Worm (Caenorhabditis elegans) whole organism, mixed stage, embryonic: Measurements from ENCODE around the gene srg-69.

ENCODE experiments used
- ces-1 ChIP-seq: fragments of 150-350 bp; optimal IDR thresholded peaks from 2 replicates; lab custom pipeline; 2014; ENCODE audit warnings: missing biosample characterization, missing genetic modification reagents, missing genetic modification characterization
- elt-1 ChIP-seq: sonication (generic microtip); optimal IDR thresholded peaks from 2 replicates; lab custom pipeline; 2017; ENCODE audit warnings: missing genetic modification characterization, mild to moderate bottlenecking, missing compliant biosample characterization, antibody characterized with exemption, moderate library complexity, borderline replicate concordance; ENCODE audit not compliant: insufficient read depth
- elt-3 ChIP-seq: fragments of 150-350 bp; optimal IDR thresholded peaks from 2 replicates; lab custom pipeline; 2014; ENCODE audit warnings: missing biosample characterization, missing genetic modification characterization
- flh-1 ChIP-seq: fragments of 200-800 bp; sonication (Bioruptor generic); optimal IDR thresholded peaks from 2 replicates; lab custom pipeline; 2018; ENCODE audit warnings: mild to moderate bottlenecking, missing genetic modification characterization, moderate library complexity, missing compliant biosample characterization
- lin-13 ChIP-seq: fragments of 150-350 bp; optimal IDR thresholded peaks from 2 replicates; lab custom pipeline; 2014; ENCODE audit warnings: missing biosample characterization, missing genetic modification characterization
- lsy-2 ChIP-seq: fragments of 150-350 bp; optimal IDR thresholded peaks from 2 replicates; lab custom pipeline; 2014; ENCODE audit warnings: missing biosample characterization, missing genetic modification characterization
- mab-5 ChIP-seq: fragments of 150-350 bp; optimal IDR thresholded peaks from 2 replicates; lab custom pipeline; 2014; ENCODE audit warnings: missing biosample characterization, missing genetic modification characterization
- mep-1 ChIP-seq: fragments of 150-350 bp; optimal IDR thresholded peaks from 2 replicates; lab custom pipeline; 2017; ENCODE audit warnings: missing biosample characterization, missing genetic modification reagents, missing genetic modification characterization, inconsistent platforms
- nhr-28 ChIP-seq: fragments of 150-350 bp; optimal IDR thresholded peaks from 2 replicates; lab custom pipeline; 2014; ENCODE audit warnings: missing biosample characterization, missing genetic modification characterization
- nhr-76 ChIP-seq: sonication (generic microtip); optimal IDR thresholded peaks from 2 replicates; lab custom pipeline; 2017; ENCODE audit warnings: missing biosample characterization, missing genetic modification characterization
- pha-4 ChIP-seq: fragments of 150-350 bp; optimal IDR thresholded peaks from 2 replicates; lab custom pipeline; 2018; ENCODE audit warnings: missing biosample characterization, missing genetic modification reagents, missing genetic modification characterization
- snpc-4 ChIP-seq: fragments of 150-350 bp; optimal IDR thresholded peaks from 2 replicates; lab custom pipeline; 2014; ENCODE audit warnings: missing biosample characterization, missing genetic modification characterization
- sptf-1 ChIP-seq: sonication (generic microtip); optimal IDR thresholded peaks from 2 replicates; lab custom pipeline; 2017; ENCODE audit warnings: mild to moderate bottlenecking, missing genetic modification characterization, moderate library complexity, missing compliant biosample characterization
- unc-62 ChIP-seq: fragments of 150-350 bp; optimal IDR thresholded peaks from 2 replicates; lab custom pipeline; 2014; ENCODE audit warnings: missing biosample characterization, missing genetic modification reagents, missing genetic modification characterization

- no peak for TF ChIP-seq flh-1 (GFP tag; lab: Kevin White, UChicago)
- no peak for TF ChIP-seq mab-5 (tag; lab: Kevin White, UChicago)
- TF ChIP-seq unc-62 (GFP tag; lab: Kevin White, UChicago): no peak
- TF ChIP-seq elt-3 (tag; lab: Kevin White, UChicago): no peak
- TF ChIP-seq mep-1: no peak
- no peak for TF ChIP-seq nhr-28 (tag; lab: Kevin White, UChicago)
- TF ChIP-seq snpc-4 (tag; lab: Kevin White, UChicago): no peak
- TF ChIP-seq elt-1 (tag; lab: Kevin White, UChicago): no peak
- no peak for TF ChIP-seq nhr-76 (tag; lab: Kevin White, UChicago)
- no peak for TF ChIP-seq lin-13 (tag; lab: Kevin White, UChicago)
- no peak for TF ChIP-seq sptf-1
- no peak for TF ChIP-seq lsy-2 (tag; lab: Kevin White, UChicago)
- TF ChIP-seq ces-1 (GFP tag; lab: Kevin White, UChicago): no peak
- no peak for TF ChIP-seq pha-4 (tag; lab: Kevin White, UChicago)
These were observed 19.5 kb downstream of the srg-69 start, which contains the start of gene algn-2 for ce11 chrII:5374967-5375366.
